Worm (Caenorhabditis elegans): ENCODE results near the gene dct-8.

Gene dct-8

DNA sequence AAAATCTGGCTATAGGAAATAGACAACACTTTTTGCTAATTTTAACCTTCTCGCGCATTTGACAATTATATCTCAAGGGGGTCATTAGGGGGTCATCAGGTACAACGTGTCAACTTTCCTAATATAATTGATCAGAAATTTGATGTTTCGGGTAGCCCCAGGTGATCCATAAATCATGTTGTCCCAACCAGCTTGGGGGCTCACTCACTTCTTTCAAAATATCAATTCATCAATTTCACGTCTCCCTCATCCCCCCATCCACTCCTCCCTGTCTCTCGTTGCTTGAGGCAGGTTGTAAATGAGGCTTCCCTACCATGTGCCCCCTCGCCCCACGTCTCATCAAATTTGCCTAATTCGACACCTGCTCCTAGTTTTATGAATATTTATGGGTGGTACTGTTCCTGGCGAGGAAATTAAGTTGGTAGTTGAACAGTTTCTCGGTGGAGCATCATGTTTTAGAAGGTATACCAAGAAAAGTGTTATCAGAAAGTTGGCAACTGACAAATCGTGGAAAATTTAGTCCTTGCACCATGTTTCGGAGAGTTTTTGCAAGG lies 36.8 kb upstream of the dct-8 start:
- TF ChIP-seq crh-2 (tag; optimal IDR thresholded peaks at IDR 0.05), result no peak
- no peak for TF ChIP-seq nhr-129 (tag; optimal IDR thresholded peaks at IDR 0.05)
- no peak for TF ChIP-seq ceh-82 (tag; optimal IDR thresholded peaks at IDR 0.05)
- TF ChIP-seq nhr-6 (tag; optimal IDR thresholded peaks at IDR 0.05), result no peak
- no peak for TF ChIP-seq ama-1 (optimal IDR thresholded peaks at IDR 0.05)
- TF ChIP-seq nhr-77 (tag; optimal IDR thresholded peaks at IDR 0.05), result no peak
- TF ChIP-seq nhr-12 (tag; optimal IDR thresholded peaks at IDR 0.05), result no peak
- TF ChIP-seq sem-4 (tag; optimal IDR thresholded peaks at IDR 0.05), result no peak
- no peak for TF ChIP-seq mbf-1 (tag; optimal IDR thresholded peaks at IDR 0.05)
- TF ChIP-seq dmd-4 (tag; optimal IDR thresholded peaks at IDR 0.05), result no peak
- peak; percentile 49 for TF ChIP-seq lin-39 (tag; optimal IDR thresholded peaks at IDR 0.05)
- no peak for TF ChIP-seq sma-9 (GFP tag; optimal IDR thresholded peaks at IDR 0.05)
- TF ChIP-seq sma-9 (tag; optimal IDR thresholded peaks at IDR 0.05), result no peak
- no peak for TF ChIP-seq aly-2 (tag; optimal IDR thresholded peaks at IDR 0.05)
- TF ChIP-seq mdl-1 (tag; optimal IDR thresholded peaks at IDR 0.05), result no peak
- peak; percentile 81 for TF ChIP-seq mab-5 (tag; optimal IDR thresholded peaks at IDR 0.05)
- no peak for TF ChIP-seq ZK546.5 (tag; optimal IDR thresholded peaks at IDR 0.05)

DNA sequence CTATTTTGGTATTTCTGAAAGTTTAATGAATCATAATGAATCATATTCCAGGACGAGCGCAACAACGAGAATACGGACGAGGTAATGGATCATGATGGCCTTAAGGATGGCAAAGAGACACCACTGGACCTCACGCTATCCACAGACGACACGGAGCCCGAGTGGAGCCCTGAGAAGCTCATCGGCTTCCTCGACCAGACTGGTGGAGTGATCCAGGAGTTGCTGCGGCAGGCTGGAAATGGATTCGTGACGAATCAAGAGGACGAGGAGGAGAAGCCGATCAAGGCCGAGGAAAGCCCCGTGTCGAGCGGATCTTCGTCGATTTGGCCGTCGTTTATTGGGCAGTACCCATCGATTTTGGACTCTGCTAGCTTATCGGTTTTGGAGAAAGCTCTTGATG lies 35.3 kb upstream of the dct-8 start:
- TF ChIP-seq sma-9 (GFP tag; optimal IDR thresholded peaks at IDR 0.05), result no peak
- no peak for TF ChIP-seq sma-9 (tag; optimal IDR thresholded peaks at IDR 0.05)
- TF ChIP-seq snpc-4 (tag; optimal IDR thresholded peaks at IDR 0.05), result no peak
- no peak for TF ChIP-seq ceh-16 (tag; optimal IDR thresholded peaks at IDR 0.05)
- no peak for TF ChIP-seq nhr-23 (tag; optimal IDR thresholded peaks at IDR 0.05)
- TF ChIP-seq nhr-12 (tag; optimal IDR thresholded peaks at IDR 0.05), result no peak
- TF ChIP-seq elt-1 (tag; optimal IDR thresholded peaks at IDR 0.05), result no peak
- no peak for TF ChIP-seq mbf-1 (tag; optimal IDR thresholded peaks at IDR 0.05)
- TF ChIP-seq sma-3 (GFP tag; optimal IDR thresholded peaks at IDR 0.05), result no peak
- no peak for TF ChIP-seq skn-1 (tag; optimal IDR thresholded peaks at IDR 0.05)
- TF ChIP-seq ama-1 (optimal IDR thresholded peaks at IDR 0.05), result no peak
- no peak for TF ChIP-seq lsy-2 (tag; optimal IDR thresholded peaks at IDR 0.05)

DNA sequence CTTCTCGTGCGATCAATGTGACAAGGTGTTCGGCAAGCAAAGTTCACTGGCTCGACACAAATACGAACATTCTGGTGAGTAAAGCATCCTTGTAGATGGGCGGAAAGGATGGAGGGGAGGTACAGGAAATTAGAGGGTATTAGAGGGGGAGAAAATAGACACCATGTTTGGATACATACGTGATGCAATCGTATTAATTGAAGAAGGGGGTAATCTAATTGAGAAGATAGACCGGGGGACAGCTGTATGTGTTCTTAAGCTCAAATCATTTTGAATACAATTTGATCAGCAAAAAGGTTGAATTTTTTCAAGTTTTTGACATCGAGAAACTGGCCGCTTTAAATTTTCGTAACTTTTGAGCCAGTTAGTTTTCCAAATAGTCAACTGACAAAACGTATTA lies 34.5 kb upstream of the dct-8 start:
- TF ChIP-seq ztf-4 (tag; optimal IDR thresholded peaks at IDR 0.05) (no peak), mbf-1 (tag; optimal IDR thresholded peaks at IDR 0.05) (no peak), blmp-1 (tag; optimal IDR thresholded peaks at IDR 0.05; ENCODE audit: insufficient read depth) (no peak), sem-4 (tag; optimal IDR thresholded peaks at IDR 0.05) (no peak), alr-1 (tag; optimal IDR thresholded peaks at IDR 0.05) (no peak), nhr-11 (tag; optimal IDR thresholded peaks at IDR 0.05) (no peak), nhr-25 (tag; optimal IDR thresholded peaks at IDR 0.05) (no peak), lin-11 (tag; optimal IDR thresholded peaks at IDR 0.05) (no peak), mab-5 (tag; optimal IDR thresholded peaks at IDR 0.05) (no peak), aly-2 (tag; optimal IDR thresholded peaks at IDR 0.05) (no peak), nhr-23 (tag; optimal IDR thresholded peaks at IDR 0.05) (no peak), zag-1 (tag; optimal IDR thresholded peaks at IDR 0.05) (no peak), nhr-12 (tag; optimal IDR thresholded peaks at IDR 0.05) (no peak), elt-3 (tag; optimal IDR thresholded peaks at IDR 0.05) (no peak), sma-3 (GFP tag; optimal IDR thresholded peaks at IDR 0.05) (no peak), ama-1 (optimal IDR thresholded peaks at IDR 0.05) (no peak), peb-1 (tag; optimal IDR thresholded peaks at IDR 0.05) (no peak)

DNA sequence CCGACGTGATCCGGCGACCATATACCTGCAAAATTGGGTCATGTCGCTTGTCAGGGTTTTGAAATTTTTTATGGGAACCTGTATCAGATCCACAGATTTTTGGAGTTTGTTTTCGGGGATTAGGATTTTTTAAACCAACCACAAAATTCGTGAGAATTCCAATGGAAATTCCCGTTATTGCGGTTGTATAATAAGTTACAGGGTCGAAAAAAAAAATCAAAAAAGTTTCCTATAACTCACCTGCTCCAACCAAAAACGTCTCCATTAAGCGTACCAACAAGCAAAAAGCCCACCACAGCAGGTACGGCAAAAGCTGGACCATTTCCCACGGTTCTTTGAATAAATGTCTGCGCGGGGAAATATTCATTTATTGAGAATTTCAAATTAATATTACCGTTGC lies 31.9 kb upstream of the dct-8 start:
- TF ChIP-seq crh-2 (tag; optimal IDR thresholded peaks at IDR 0.05) (no peak), elt-3 (tag; optimal IDR thresholded peaks at IDR 0.05) (no peak), snpc-4 (tag; optimal IDR thresholded peaks at IDR 0.05) (no peak), mdl-1 (tag; optimal IDR thresholded peaks at IDR 0.05) (no peak), C34F6.9 (tag; optimal IDR thresholded peaks at IDR 0.05) (no peak), unc-62 (GFP tag; optimal IDR thresholded peaks at IDR 0.05) (no peak), lin-13 (GFP tag; optimal IDR thresholded peaks at IDR 0.05) (no peak), mbf-1 (tag; optimal IDR thresholded peaks at IDR 0.05) (no peak), ama-1 (optimal IDR thresholded peaks at IDR 0.05) (no peak), elt-1 (tag; optimal IDR thresholded peaks at IDR 0.05) (no peak), nhr-11 (tag; optimal IDR thresholded peaks at IDR 0.05) (no peak), nhr-23 (tag; optimal IDR thresholded peaks at IDR 0.05) (no peak), alr-1 (tag; optimal IDR thresholded peaks at IDR 0.05) (no peak), ceh-82 (tag; optimal IDR thresholded peaks at IDR 0.05) (no peak)
